Worm (Caenorhabditis elegans): ENCODE data around the gene K08D8.6.
A peak's percentile ranks its signal among the peaks of the same experiment; 100 is the strongest.

K08D8.6 gene

DNA sequence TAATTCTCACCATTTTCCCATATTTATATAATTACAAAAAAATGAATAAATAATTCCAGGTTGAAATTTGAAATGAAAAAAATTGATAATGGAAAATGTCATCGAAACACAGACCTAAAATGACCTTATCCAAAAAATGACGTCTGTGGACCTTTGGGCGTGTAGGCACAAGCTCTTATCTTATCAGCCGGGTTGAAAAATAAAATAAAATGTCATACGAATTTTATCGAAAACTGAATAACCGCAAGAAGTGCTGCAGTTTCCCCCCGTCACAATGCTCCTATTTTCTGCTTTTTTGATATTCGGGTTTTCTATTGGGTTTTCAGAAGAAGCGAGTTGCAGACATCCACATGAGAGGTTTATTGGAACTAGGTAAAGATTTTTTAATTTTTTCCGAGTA lies 24.4 kb downstream of the K08D8.6 start, which contains the start of gene clec-186 (continued):
- TF ChIP-seq mxl-2 (GFP tag; conservative IDR thresholded peaks at IDR 0.05) (no peak), ZK337.2 (GFP tag; IDR thresholded peaks at IDR 0.05) (no peak), mdt-29 (GFP tag; IDR thresholded peaks at IDR 0.05) (no peak), nhr-10 (tag; optimal IDR thresholded peaks at IDR 0.05) (no peak), nhr-41 (GFP tag; IDR thresholded peaks at IDR 0.05) (peak; percentile 80; the same call in 1 of the 2 replicates), nhr-6 (tag; optimal IDR thresholded peaks at IDR 0.05) (peak; percentile 29), nhr-11 (tag; optimal IDR thresholded peaks at IDR 0.05) (no peak), ceh-28 (tag; optimal IDR thresholded peaks at IDR 0.05) (no peak), hmg-1.1 (GFP tag; IDR thresholded peaks at IDR 0.05) (no peak), ceh-62 (tag; optimal IDR thresholded peaks at IDR 0.05) (no peak), nhr-48 (tag; optimal IDR thresholded peaks at IDR 0.05) (peak; percentile 49), F37D6.2 (tag; optimal IDR thresholded peaks at IDR 0.05) (no peak), daf-12 (tag; optimal IDR thresholded peaks at IDR 0.05) (no peak), lin-29 (GFP tag; IDR thresholded peaks at IDR 0.05) (no peak), mep-1 (tag; optimal IDR thresholded peaks at IDR 0.05) (no peak), unc-39 (tag; optimal IDR thresholded peaks at IDR 0.05) (no peak), hlh-30 (tag; optimal IDR thresholded peaks at IDR 0.05; ENCODE audit: insufficient read depth) (peak; percentile 15), ceh-82 (tag; optimal IDR thresholded peaks at IDR 0.05) (no peak), sdz-12 (GFP tag; optimal IDR thresholded peaks at IDR 0.05) (no peak), set-16 (GFP tag; IDR thresholded peaks at IDR 0.05) (no peak), php-3 (GFP tag; IDR thresholded peaks at IDR 0.05) (peak; percentile 67; the same call in 1 of the 2 replicates), lin-39 (tag; optimal IDR thresholded peaks at IDR 0.05) (no peak), nhr-28 (tag; optimal IDR thresholded peaks at IDR 0.05) (peak; percentile 77), Y75B8A.6 (GFP tag; IDR thresholded peaks at IDR 0.05) (no peak), vab-7 (GFP tag; IDR thresholded peaks at IDR 0.05) (no peak), tag-97 (GFP tag; IDR thresholded peaks at IDR 0.05) (no peak), zfp-3 (GFP tag; conservative IDR thresholded peaks at IDR 0.05) (no peak)

DNA sequence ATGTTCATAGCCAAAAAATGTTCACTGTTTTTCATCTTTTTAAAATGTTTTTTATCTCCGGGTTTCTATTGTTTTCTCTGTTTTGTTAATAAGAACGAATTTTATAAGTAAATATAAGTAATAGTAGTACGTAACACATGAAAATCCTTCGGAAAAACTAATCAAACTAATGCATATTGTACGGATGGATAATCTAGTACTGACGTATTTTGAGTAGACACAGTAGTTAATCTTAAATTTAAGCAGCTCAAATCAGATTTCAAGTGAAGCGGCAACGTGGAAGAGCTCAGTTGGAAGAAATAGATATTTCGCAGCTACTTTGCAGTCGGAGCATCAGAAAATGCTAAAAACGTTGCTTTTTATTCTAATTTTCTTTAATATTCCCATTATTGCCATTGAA lies 30.5 kb downstream of the K08D8.6 start, which contains the start of gene gcy-18:
gcy-18 (plus strand) TSS at position 301 of the 400 bp plus-strand sequence.
- TF ChIP-seq unc-62 (GFP tag; optimal IDR thresholded peaks at IDR 0.05 in 1 of 2): peak in 1 of 2 experiments; percentile 77
- no peak for TF ChIP-seq unc-62 (tag; optimal IDR thresholded peaks at IDR 0.05)
- no peak for TF ChIP-seq ceh-44 (GFP tag; IDR thresholded peaks at IDR 0.05)

DNA sequence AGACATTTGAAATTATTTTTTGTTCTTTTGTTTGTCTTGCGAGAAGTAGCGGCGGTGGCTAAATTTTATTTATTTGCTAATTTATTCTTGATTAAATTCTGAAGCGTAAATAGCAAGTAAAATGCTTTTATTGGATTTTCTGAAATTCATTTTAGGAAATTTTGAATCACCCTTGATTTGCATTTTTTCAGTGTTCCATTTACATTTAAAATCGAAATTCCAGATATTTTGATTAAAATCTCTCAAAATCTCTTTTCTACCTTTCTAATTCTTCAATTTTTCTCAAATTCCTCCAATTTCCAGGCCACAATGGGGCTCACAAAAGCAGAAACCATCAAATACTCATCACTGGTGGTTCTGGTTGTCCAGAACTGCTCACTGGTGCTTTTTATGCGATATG lies 35.1 kb downstream of the K08D8.6 start, which contains the start of gene nstp-5:
nstp-5 (plus strand) TSS at position 301 of the 400 bp plus-strand sequence.
- TF ChIP-seq aha-1 (tag) (peak; percentile 41), sdz-12 (GFP tag; optimal IDR thresholded peaks at IDR 0.05) (no peak)

DNA sequence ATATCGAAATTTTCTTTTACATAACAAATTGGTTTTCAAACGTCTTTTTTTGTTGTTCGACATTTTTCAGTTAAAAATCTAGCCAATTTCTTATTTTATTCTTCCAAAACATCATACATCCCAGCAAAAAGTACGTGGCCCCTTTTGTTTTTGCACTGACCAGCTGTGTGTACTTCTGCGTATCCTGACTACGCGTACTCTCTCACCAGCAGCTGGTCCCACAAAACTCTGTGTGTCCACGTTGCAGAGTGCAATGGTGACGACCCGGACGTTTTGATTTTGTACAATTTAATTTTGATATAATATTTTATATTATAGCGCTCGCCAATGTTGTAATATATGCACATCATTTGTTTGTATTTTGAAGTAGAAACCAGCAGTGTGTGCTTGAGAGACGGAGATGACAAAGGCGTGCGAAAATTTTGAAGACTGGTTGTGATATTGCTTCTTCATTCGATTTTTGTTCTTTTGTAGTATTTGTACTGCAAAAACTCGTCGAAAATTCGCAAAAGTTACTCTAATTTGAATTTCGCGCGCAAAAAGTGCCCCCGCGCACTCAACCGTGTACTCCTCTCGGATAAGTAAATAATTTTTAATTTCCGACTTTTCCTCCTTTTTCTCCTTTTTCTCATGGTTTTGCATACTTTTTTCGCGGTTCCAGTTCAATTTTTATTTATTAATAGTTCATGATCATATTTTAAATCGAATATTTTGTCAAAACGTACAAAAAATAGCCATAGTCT lies 35.8 kb downstream of the K08D8.6 start:
- TF ChIP-seq dpl-1 (GFP tag; optimal IDR thresholded peaks at IDR 0.05) (peak; percentile 47), lin-29 (GFP tag; IDR thresholded peaks at IDR 0.05) (no peak), dmd-6 (GFP tag; IDR thresholded peaks at IDR 0.05) (0 out of 2 replicates have a peak, but pooled peaks have one; percentile 19), fkh-10 (GFP tag; optimal IDR thresholded peaks at IDR 0.05) (no peak), hlh-11 (tag; optimal IDR thresholded peaks at IDR 0.05) (peak; percentile 25), nhr-28 (tag; optimal IDR thresholded peaks at IDR 0.05) (peak; percentile 3), mes-2 (tag; optimal IDR thresholded peaks at IDR 0.05; ENCODE audit: poor library complexity, severe bottlenecking) (peak; percentile 19), pha-4 (GFP tag; IDR thresholded peaks at IDR 0.05) (peak; percentile 15; the same call in 1 of the 2 replicates), pha-4 (tag; optimal IDR thresholded peaks at IDR 0.05) (no peak), lin-38 (GFP tag; IDR thresholded peaks at IDR 0.05) (peak; percentile 38; the same call in 1 of the 2 replicates)
